5 worm cellular contexts compared by ENCODE assay signal in genomic region chrV:2250126-2250590, ce11.
A peak's percentile ranks its signal among the peaks of the same experiment; 100 is the strongest.
TF ChIP-seq lines count a peak whose summit lies in the region.

cyp-33C7 (plus strand) TSS chrV:2250540.

TF ChIP-seq in whole organism, L1 larva, 84 proteins besides CTCF, POLR2A, EP300 and RAD21 (continues in another document):
- TF ChIP-seq ztf-11 (tag; optimal IDR thresholded peaks at IDR 0.05; lab: Kevin White, UChicago) (no peak), efl-1 (optimal IDR thresholded peaks at IDR 0.05; lab: Kevin White, UChicago) (peak in 1 of 2 experiments; percentile 29), efl-1 (GFP tag; optimal IDR thresholded peaks at IDR 0.05 in 1 of 2; lab: Kevin White, UChicago) (peak in 1 of 2 experiments; percentile 52), egl-27 (tag; optimal IDR thresholded peaks at IDR 0.05; lab: Kevin White, UChicago) (no peak), ceh-90 (tag; optimal IDR thresholded peaks at IDR 0.05; lab: Kevin White, UChicago) (no peak), ztf-4 (tag; optimal IDR thresholded peaks at IDR 0.05; lab: Kevin White, UChicago) (no peak), nhr-85 (tag; lab: Kevin White, UChicago) (no peak), nhr-28 (tag; optimal IDR thresholded peaks at IDR 0.05; lab: Kevin White, UChicago) (no peak), skn-1 (tag; optimal IDR thresholded peaks at IDR 0.05; lab: Kevin White, UChicago) (peak; percentile 81), C34B4.2 (tag; optimal IDR thresholded peaks at IDR 0.05; lab: Kevin White, UChicago) (no peak), lsy-2 (tag; optimal IDR thresholded peaks at IDR 0.05; lab: Kevin White, UChicago) (peak; percentile 19 to 23), lir-3 (tag; optimal IDR thresholded peaks at IDR 0.05; lab: Kevin White, UChicago; ENCODE audit: poor library complexity) (no peak), C16A3.4 (tag; optimal IDR thresholded peaks at IDR 0.05; lab: Kevin White, UChicago) (peak; percentile 25), zip-4 (GFP tag; optimal IDR thresholded peaks at IDR 0.05; lab: Kevin White, UChicago) (no peak), nhr-76 (tag; optimal IDR thresholded peaks at IDR 0.05; lab: Kevin White, UChicago) (no peak), pax-3 (tag; optimal IDR thresholded peaks at IDR 0.05; lab: Kevin White, UChicago) (no peak), swsn-7 (tag; optimal IDR thresholded peaks at IDR 0.05; lab: Kevin White, UChicago) (no peak), vab-15 (tag; optimal IDR thresholded peaks at IDR 0.05; lab: Kevin White, UChicago) (no peak), nhr-47 (tag; optimal IDR thresholded peaks at IDR 0.05; lab: Kevin White, UChicago) (no peak)

TF ChIP-seq in whole organism, L2 larva, 48 proteins besides CTCF, POLR2A, EP300 and RAD21 (continues in another document):
- TF ChIP-seq F13H6.1 (tag; optimal IDR thresholded peaks at IDR 0.05; lab: Kevin White, UChicago) (no peak), nhr-25 (tag; optimal IDR thresholded peaks at IDR 0.05; lab: Kevin White, UChicago) (no peak), mbf-1 (tag; optimal IDR thresholded peaks at IDR 0.05; lab: Kevin White, UChicago) (no peak), nhr-77 (tag; optimal IDR thresholded peaks at IDR 0.05; lab: Kevin White, UChicago) (no peak), gmeb-1 (tag; optimal IDR thresholded peaks at IDR 0.05; lab: Kevin White, UChicago) (peak; percentile 35), zag-1 (tag; optimal IDR thresholded peaks at IDR 0.05; lab: Kevin White, UChicago) (no peak), nhr-6 (tag; optimal IDR thresholded peaks at IDR 0.05; lab: Kevin White, UChicago) (no peak), mab-5 (tag; optimal IDR thresholded peaks at IDR 0.05; lab: Kevin White, UChicago) (no peak), unc-62 (GFP tag; optimal IDR thresholded peaks at IDR 0.05; lab: Kevin White, UChicago) (no peak), sma-3 (GFP tag; optimal IDR thresholded peaks at IDR 0.05; lab: Kevin White, UChicago) (no peak), snpc-4 (tag; optimal IDR thresholded peaks at IDR 0.05; lab: Kevin White, UChicago) (no peak), fos-1 (tag; optimal IDR thresholded peaks at IDR 0.05; lab: Kevin White, UChicago) (peak; percentile 81), Y55F3AM.14 (GFP tag; optimal IDR thresholded peaks at IDR 0.05; lab: Kevin White, UChicago) (no peak), lsy-2 (tag; optimal IDR thresholded peaks at IDR 0.05; lab: Kevin White, UChicago) (no peak), alr-1 (tag; optimal IDR thresholded peaks at IDR 0.05; lab: Kevin White, UChicago) (no peak), R02D3.7 (tag; optimal IDR thresholded peaks at IDR 0.05; lab: Kevin White, UChicago) (no peak), ceh-16 (tag; optimal IDR thresholded peaks at IDR 0.05; lab: Kevin White, UChicago) (no peak), nhr-10 (tag; optimal IDR thresholded peaks at IDR 0.05; lab: Kevin White, UChicago) (no peak), sem-4 (tag; optimal IDR thresholded peaks at IDR 0.05; lab: Kevin White, UChicago) (no peak), C34F6.9 (tag; optimal IDR thresholded peaks at IDR 0.05; lab: Kevin White, UChicago) (peak; percentile 17)

TF ChIP-seq in whole organism, L3 larva, 47 proteins besides CTCF, POLR2A, EP300 and RAD21 (continues in another document):
- TF ChIP-seq hmg-11 (tag; optimal IDR thresholded peaks at IDR 0.05; lab: Kevin White, UChicago) (no peak), snpc-4 (tag; optimal IDR thresholded peaks at IDR 0.05; lab: Kevin White, UChicago) (no peak), tbx-2 (tag; optimal IDR thresholded peaks at IDR 0.05; lab: Kevin White, UChicago) (no peak), skn-1 (tag; optimal IDR thresholded peaks at IDR 0.05; lab: Kevin White, UChicago) (no peak), elt-3 (tag; optimal IDR thresholded peaks at IDR 0.05; lab: Kevin White, UChicago) (no peak), ZK546.5 (tag; optimal IDR thresholded peaks at IDR 0.05; lab: Kevin White, UChicago) (no peak), eor-1 (tag; optimal IDR thresholded peaks at IDR 0.05; lab: Kevin White, UChicago) (no peak), fos-1 (tag; optimal IDR thresholded peaks at IDR 0.05; lab: Kevin White, UChicago) (no peak), ceh-82 (tag; optimal IDR thresholded peaks at IDR 0.05; lab: Kevin White, UChicago) (no peak), ceh-16 (tag; optimal IDR thresholded peaks at IDR 0.05; lab: Kevin White, UChicago) (no peak), pqm-1 (tag; optimal IDR thresholded peaks at IDR 0.05; lab: Kevin White, UChicago) (peak; percentile 68), nfya-1 (tag; optimal IDR thresholded peaks at IDR 0.05; lab: Kevin White, UChicago; ENCODE audit: insufficient read depth) (peak; percentile 20), R02D3.7 (tag; optimal IDR thresholded peaks at IDR 0.05; lab: Kevin White, UChicago) (no peak), mml-1 (tag; optimal IDR thresholded peaks at IDR 0.05; lab: Kevin White, UChicago) (no peak), ztf-11 (tag; optimal IDR thresholded peaks at IDR 0.05; lab: Kevin White, UChicago) (no peak), ama-1 (optimal IDR thresholded peaks at IDR 0.05; lab: Kevin White, UChicago) (no peak), elt-2 (tag; optimal IDR thresholded peaks at IDR 0.05; lab: Kevin White, UChicago) (peak; percentile 78), nhr-77 (tag; optimal IDR thresholded peaks at IDR 0.05; lab: Kevin White, UChicago) (no peak), nhr-12 (tag; optimal IDR thresholded peaks at IDR 0.05; lab: Kevin White, UChicago) (no peak), nhr-43 (tag; optimal IDR thresholded peaks at IDR 0.05; lab: Kevin White, UChicago; ENCODE audit: poor library complexity, severe bottlenecking) (no peak), egl-27 (tag; optimal IDR thresholded peaks at IDR 0.05; lab: Kevin White, UChicago) (no peak)

TF ChIP-seq in whole organism, L4 larva, 104 proteins besides CTCF, POLR2A, EP300 and RAD21 (continues in another document):
- TF ChIP-seq daf-16 (GFP tag; optimal IDR thresholded peaks at IDR 0.05; lab: Kevin White, UChicago), result peak in 1 of 2 experiments; percentile 43
- peak; percentile 98 for TF ChIP-seq daf-16 (tag; optimal IDR thresholded peaks at IDR 0.05; lab: Kevin White, UChicago)
- peak; percentile 64 for TF ChIP-seq mep-1 (tag; optimal IDR thresholded peaks at IDR 0.05; lab: Kevin White, UChicago)
- 0 out of 2 replicates have a peak, but pooled peaks have one; percentile 36 for TF ChIP-seq lin-1 (GFP tag; IDR thresholded peaks at IDR 0.05; lab: Robert Waterston, UW)
- no peak for TF ChIP-seq rbr-2 (tag; optimal IDR thresholded peaks at IDR 0.05; lab: Kevin White, UChicago)
- no peak for TF ChIP-seq daf-12 (tag; optimal IDR thresholded peaks at IDR 0.05; lab: Kevin White, UChicago)
- TF ChIP-seq nhr-48 (tag; optimal IDR thresholded peaks at IDR 0.05; lab: Kevin White, UChicago), result peak; percentile 29
- TF ChIP-seq zag-1 (tag; optimal IDR thresholded peaks at IDR 0.05; lab: Kevin White, UChicago), result no peak
- TF ChIP-seq Y48G9A.11 (GFP tag; IDR thresholded peaks at IDR 0.05; lab: Robert Waterston, UW), result no peak
- TF ChIP-seq tra-1 (GFP tag; IDR thresholded peaks at IDR 0.05; lab: Robert Waterston, UW), result 0 out of 2 replicates have a peak, but pooled peaks have one; percentile 39
- peak; percentile 98 for TF ChIP-seq nhr-28 (tag; optimal IDR thresholded peaks at IDR 0.05; lab: Kevin White, UChicago)
- peak in 1 of 2 experiments; percentile 68 for TF ChIP-seq mdl-1 (tag; optimal IDR thresholded peaks at IDR 0.05; lab: Kevin White, UChicago)
- TF ChIP-seq hlh-11 (tag; optimal IDR thresholded peaks at IDR 0.05; lab: Kevin White, UChicago), result peak; percentile 85
- no peak for TF ChIP-seq lin-15B (tag; optimal IDR thresholded peaks at IDR 0.05; lab: Kevin White, UChicago)
- TF ChIP-seq nhr-41 (GFP tag; IDR thresholded peaks at IDR 0.05; lab: Robert Waterston, UW), result no peak
- no peak for TF ChIP-seq ceh-44 (GFP tag; IDR thresholded peaks at IDR 0.05; lab: Robert Waterston, UW)
- TF ChIP-seq nhr-111 (GFP tag; optimal IDR thresholded peaks at IDR 0.05; lab: Kevin White, UChicago), result no peak
- no peak for TF ChIP-seq spr-3 (GFP tag; optimal IDR thresholded peaks at IDR 0.05; lab: Kevin White, UChicago)
- no peak for TF ChIP-seq F49E8.2 (tag; optimal IDR thresholded peaks at IDR 0.05; lab: Kevin White, UChicago; ENCODE audit: borderline replicate concordance)
- no peak for TF ChIP-seq daf-8 (GFP tag; IDR thresholded peaks at IDR 0.05; lab: Robert Waterston, UW)
- no peak for TF ChIP-seq skn-1 (tag; optimal IDR thresholded peaks at IDR 0.05; lab: Kevin White, UChicago)

TF ChIP-seq in whole organism, young adult, 124 proteins besides CTCF, POLR2A, EP300 and RAD21:
- TF ChIP-seq hlh-26 (GFP tag; conservative IDR thresholded peaks at IDR 0.05; lab: Robert Waterston, UW) (no peak), dox-1 (GFP tag; IDR thresholded peaks at IDR 0.05; lab: Robert Waterston, UW) (0 out of 2 replicates have a peak, but pooled peaks have one; percentile 46), unc-62 (GFP tag; optimal IDR thresholded peaks at IDR 0.05; lab: Kevin White, UChicago) (peak; percentile 28), F23B12.7 (tag; optimal IDR thresholded peaks at IDR 0.05; lab: Kevin White, UChicago; ENCODE audit: insufficient read depth) (peak; percentile 9), mcd-1 (GFP tag; IDR thresholded peaks at IDR 0.05; lab: Robert Waterston, UW) (0 out of 2 replicates have a peak, but pooled peaks have one; percentile 11), attf-5 (GFP tag; optimal IDR thresholded peaks at IDR 0.05; lab: Kevin White, UChicago) (peak; percentile 56), Y56A3A.18 (GFP tag; IDR thresholded peaks at IDR 0.05; lab: Robert Waterston, UW) (no peak), hmg-1.2 (GFP tag; IDR thresholded peaks at IDR 0.05; lab: Robert Waterston, UW) (peak; percentile 18; the same call in 1 of the 2 replicates), cebp-1 (GFP tag; IDR thresholded peaks at IDR 0.05; lab: Robert Waterston, UW) (peak; percentile 95), cebp-1 (tag; optimal IDR thresholded peaks at IDR 0.05; lab: Kevin White, UChicago) (peak; percentile 96), nhr-80 (tag; optimal IDR thresholded peaks at IDR 0.05; lab: Kevin White, UChicago) (peak; percentile 85), F39B2.1 (GFP tag; IDR thresholded peaks at IDR 0.05; lab: Robert Waterston, UW) (no peak), pha-4 (tag; optimal IDR thresholded peaks at IDR 0.05; lab: Kevin White, UChicago) (peak; percentile 62)
TF ChIP-seq in whole organism, young adult: peak in this region for 9.
